Worm (Caenorhabditis elegans): ENCODE measurements around the gene idpp-12.

The idpp-12 gene

DNA sequence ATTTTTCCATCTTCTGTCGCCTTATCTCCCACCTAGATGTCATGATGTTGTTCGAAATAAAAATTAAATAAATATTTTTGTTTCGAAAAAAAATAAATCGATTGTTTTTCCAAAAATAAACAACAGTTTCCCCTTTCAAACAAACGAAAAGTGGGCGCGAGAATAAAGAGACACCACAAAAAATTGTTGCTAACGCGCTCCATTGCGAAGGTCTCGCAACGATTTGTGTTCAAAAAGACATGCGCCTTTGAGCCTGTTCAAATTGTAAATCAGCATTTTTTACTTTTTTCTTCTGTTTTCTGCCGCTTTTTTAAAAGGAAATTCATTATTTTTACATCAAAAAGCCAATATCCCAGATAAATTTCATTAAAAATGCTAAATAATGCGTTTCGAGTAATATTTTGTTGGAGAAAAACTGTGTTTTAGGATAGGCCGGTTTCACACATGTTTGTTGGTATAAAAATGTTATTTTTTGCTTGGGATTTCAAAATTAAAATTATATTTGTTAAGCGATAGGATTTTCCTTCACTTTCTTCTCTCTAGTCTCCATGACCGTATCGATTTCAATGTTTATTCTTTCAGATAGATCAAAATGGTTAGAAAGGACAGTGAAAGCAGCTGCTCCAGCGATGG, 9.1 kb upstream of the idpp-12 start, which contains the start of gene W08E12.7 (continued):
- TF ChIP-seq dpl-1 (GFP tag; optimal IDR thresholded peaks at IDR 0.05), result peak; percentile 92
- TF ChIP-seq php-3 (GFP tag; IDR thresholded peaks at IDR 0.05), result 0 out of 2 replicates have a peak, but pooled peaks have one; percentile 20
- no peak for TF ChIP-seq F10B5.3 (tag; optimal IDR thresholded peaks at IDR 0.05)
- TF ChIP-seq ceh-28 (tag; optimal IDR thresholded peaks at IDR 0.05), result peak; percentile 32
- TF ChIP-seq daf-19 (GFP tag; conservative IDR thresholded peaks at IDR 0.05), result no peak
- TF ChIP-seq tra-1 (GFP tag; IDR thresholded peaks at IDR 0.05), result peak; percentile 64; the same call in 1 of the 2 replicates
- peak in 1 of 2 experiments; percentile 71 for TF ChIP-seq unc-62 (GFP tag; optimal IDR thresholded peaks at IDR 0.05 in 1 of 2)
- no peak for TF ChIP-seq unc-62 (tag; optimal IDR thresholded peaks at IDR 0.05)
- TF ChIP-seq ceh-62 (tag; optimal IDR thresholded peaks at IDR 0.05), result no peak
- no peak for TF ChIP-seq ztf-11 (tag; optimal IDR thresholded peaks at IDR 0.05)
- TF ChIP-seq Y105C5A.15 (GFP tag; IDR thresholded peaks at IDR 0.05), result no peak
- peak; percentile 14 for TF ChIP-seq nhr-237 (tag; optimal IDR thresholded peaks at IDR 0.05)
- TF ChIP-seq Y5F2A.4 (GFP tag; optimal IDR thresholded peaks at IDR 0.05), result no peak
- TF ChIP-seq R02D3.7 (tag; optimal IDR thresholded peaks at IDR 0.05), result peak; percentile 53
- TF ChIP-seq mes-2 (tag; optimal IDR thresholded peaks at IDR 0.05; ENCODE audit: poor library complexity, severe bottlenecking), result peak; percentile 96
- no peak for TF ChIP-seq pha-4 (GFP tag; IDR thresholded peaks at IDR 0.05)
- peak; percentile 99 for TF ChIP-seq pha-4 (tag; optimal IDR thresholded peaks at IDR 0.05)
- peak; percentile 98 for TF ChIP-seq mep-1 (tag; optimal IDR thresholded peaks at IDR 0.05)
- TF ChIP-seq saeg-2 (GFP tag; IDR thresholded peaks at IDR 0.05), result no peak
- peak; percentile 79 for TF ChIP-seq mxl-3 (GFP tag; optimal IDR thresholded peaks at IDR 0.05)
- TF ChIP-seq lin-39 (tag; optimal IDR thresholded peaks at IDR 0.05), result no peak
- TF ChIP-seq zfp-2 (tag; optimal IDR thresholded peaks at IDR 0.05), result peak; percentile 77
- peak; percentile 95 for TF ChIP-seq nhr-11 (tag; optimal IDR thresholded peaks at IDR 0.05)
- TF ChIP-seq lin-13 (GFP tag; optimal IDR thresholded peaks at IDR 0.05), result peak; percentile 97
- no peak for TF ChIP-seq ZK337.2 (GFP tag; IDR thresholded peaks at IDR 0.05)
- TF ChIP-seq nhr-102 (tag; optimal IDR thresholded peaks at IDR 0.05), result no peak
- TF ChIP-seq nhr-111 (GFP tag; optimal IDR thresholded peaks at IDR 0.05), result no peak
- no peak for TF ChIP-seq lir-3 (tag; optimal IDR thresholded peaks at IDR 0.05)
- no peak for TF ChIP-seq zag-1 (tag; optimal IDR thresholded peaks at IDR 0.05)
- TF ChIP-seq mdt-29 (GFP tag; IDR thresholded peaks at IDR 0.05), result peak; percentile 49; the same call in 1 of the 2 replicates
- TF ChIP-seq spr-3 (GFP tag; optimal IDR thresholded peaks at IDR 0.05), result peak; percentile 32
- no peak for TF ChIP-seq attf-4 (tag; optimal IDR thresholded peaks at IDR 0.05)
- TF ChIP-seq F37D6.2 (tag; optimal IDR thresholded peaks at IDR 0.05), result peak; percentile 69
- no peak for TF ChIP-seq daf-12 (tag; optimal IDR thresholded peaks at IDR 0.05)

ce11 chrIV:3296578-3297549, 6.9 kb upstream of the idpp-12 start:
- TF ChIP-seq lin-15B (tag; optimal IDR thresholded peaks at IDR 0.05), result no peak
- no peak for TF ChIP-seq lin-39 (tag; optimal IDR thresholded peaks at IDR 0.05)
- no peak for TF ChIP-seq mdl-1 (tag; optimal IDR thresholded peaks at IDR 0.05)
- TF ChIP-seq ZK546.5 (tag; optimal IDR thresholded peaks at IDR 0.05), result no peak
- TF ChIP-seq lin-38 (GFP tag; IDR thresholded peaks at IDR 0.05), result peak; percentile 74
- TF ChIP-seq lin-13 (GFP tag; optimal IDR thresholded peaks at IDR 0.05), result no peak
- no peak for TF ChIP-seq egl-27 (tag; optimal IDR thresholded peaks at IDR 0.05)
- no peak for TF ChIP-seq ztf-7 (tag; optimal IDR thresholded peaks at IDR 0.05)
- no peak for TF ChIP-seq zip-11 (GFP tag; IDR thresholded peaks at IDR 0.05)
- no peak for TF ChIP-seq ceh-32 (tag; optimal IDR thresholded peaks at IDR 0.05; ENCODE audit: poor library complexity)
- no peak for TF ChIP-seq Y105C5A.15 (GFP tag; IDR thresholded peaks at IDR 0.05)
- no peak for TF ChIP-seq R02D3.7 (tag; optimal IDR thresholded peaks at IDR 0.05)
- TF ChIP-seq lir-3 (tag; optimal IDR thresholded peaks at IDR 0.05), result no peak
- no peak for TF ChIP-seq dmd-9 (GFP tag; IDR thresholded peaks at IDR 0.05)
- TF ChIP-seq ztf-11 (tag; optimal IDR thresholded peaks at IDR 0.05), result no peak
- no peak for TF ChIP-seq T20F7.1 (GFP tag; optimal IDR thresholded peaks at IDR 0.05)
- no peak for TF ChIP-seq egl-43 (GFP tag; IDR thresholded peaks at IDR 0.05)
- no peak for TF ChIP-seq hmg-1.1 (GFP tag; IDR thresholded peaks at IDR 0.05)
- TF ChIP-seq lin-1 (GFP tag; IDR thresholded peaks at IDR 0.05), result no peak
- peak; percentile 27; the same call in 1 of the 2 replicates for TF ChIP-seq pha-4 (GFP tag; IDR thresholded peaks at IDR 0.05)
- no peak for TF ChIP-seq pha-4 (tag; optimal IDR thresholded peaks at IDR 0.05)
- TF ChIP-seq vab-7 (GFP tag; IDR thresholded peaks at IDR 0.05), result no peak
- TF ChIP-seq spr-3 (GFP tag; optimal IDR thresholded peaks at IDR 0.05), result no peak
